Fruit fly (Drosophila melanogaster) whole organism, adult: ENCODE results near the gene REPTOR-BP.

ENCODE experiments used
- CG11617 ChIP-seq: fragments of 200-800 bp; sonication (Bioruptor generic); optimal IDR thresholded peaks from 2 replicates; lab custom pipeline; 2017; ENCODE audit warnings: mild to moderate bottlenecking, missing biosample characterization, missing genetic modification reagents, missing genetic modification characterization
- CG12768 ChIP-seq: fragments of 200-800 bp; sonication (Bioruptor generic); optimal IDR thresholded peaks from 2 replicates; lab custom pipeline; 2017; ENCODE audit warnings: missing biosample characterization, missing genetic modification characterization, mild to moderate bottlenecking, moderate library complexity, missing genetic modification reagents
- CG14711 ChIP-seq: fragments of 200-800 bp; sonication (Bioruptor generic); optimal IDR thresholded peaks from 2 replicates; lab custom pipeline; 2018; ENCODE audit warnings: missing biosample characterization, mild to moderate bottlenecking, missing genetic modification characterization, moderate library complexity
- CG1620 ChIP-seq: fragments of 200-800 bp; sonication (Bioruptor generic); optimal IDR thresholded peaks from 2 replicates; lab custom pipeline; 2016; ENCODE audit warnings: missing biosample characterization, missing genetic modification characterization
- CG33017 ChIP-seq: fragments of 200-800 bp; sonication (Bioruptor generic); optimal IDR thresholded peaks from 2 replicates; lab custom pipeline; 2018; ENCODE audit warnings: missing biosample characterization, mild to moderate bottlenecking, missing genetic modification characterization, moderate library complexity
- CG5204 ChIP-seq: fragments of 200-800 bp; sonication (Bioruptor generic); optimal IDR thresholded peaks from 2 replicates; lab custom pipeline; 2016; ENCODE audit warnings: missing biosample characterization, missing genetic modification characterization
- CG7045 ChIP-seq: fragments of 200-800 bp; sonication (Bioruptor generic); optimal IDR thresholded peaks from 2 replicates; lab custom pipeline; 2017; ENCODE audit warnings: missing biosample characterization, mild to moderate bottlenecking, missing genetic modification characterization
- CG7101 ChIP-seq: fragments of 200-800 bp; sonication (Bioruptor generic); optimal IDR thresholded peaks from 2 replicates; lab custom pipeline; 2018; ENCODE audit warnings: missing biosample characterization, mild to moderate bottlenecking, missing genetic modification characterization, moderate library complexity
- Clk ChIP-seq: fragments of 200-800 bp; sonication (Bioruptor generic); optimal IDR thresholded peaks from 2 replicates; lab custom pipeline; 2017; ENCODE audit warnings: missing biosample characterization, missing genetic modification characterization
- Crg-1 ChIP-seq: fragments of 200-800 bp; sonication (Bioruptor generic); optimal IDR thresholded peaks from 2 replicates; lab custom pipeline; 2016; ENCODE audit warnings: missing biosample characterization, missing genetic modification characterization
- Hr96 ChIP-seq: fragments of 200-800 bp; sonication (Bioruptor generic); optimal IDR thresholded peaks from 2 replicates; lab custom pipeline; 2016; ENCODE audit warnings: missing biosample characterization, missing genetic modification characterization
- Mnt ChIP-seq: fragments of 200-800 bp; sonication (Bioruptor generic); optimal IDR thresholded peaks from 2 replicates; lab custom pipeline; 2016; ENCODE audit warnings: missing biosample characterization, mild to moderate bottlenecking, missing genetic modification characterization
- bab1 ChIP-seq: fragments of 200-800 bp; sonication (Bioruptor generic); optimal IDR thresholded peaks from 3 replicates; lab custom pipeline; 2019; ENCODE audit warnings: missing biosample characterization, mild to moderate bottlenecking, missing genetic modification characterization, moderate library complexity
- cic ChIP-seq: fragments of 200-800 bp; sonication (Bioruptor generic); optimal IDR thresholded peaks from 2 replicates; lab custom pipeline; 2017; ENCODE audit warnings: missing biosample characterization, mild to moderate bottlenecking, missing genetic modification characterization, moderate library complexity
- cnc ChIP-seq, 2 experiments: fragments of >200 bp; optimal IDR thresholded peaks; 2 replicates each; lab custom pipeline; 2017
- kay ChIP-seq: fragments of 200-800 bp; sonication (Bioruptor generic); peaks from one replicate; lab custom pipeline; 2016; ENCODE audit warnings: missing biosample characterization, missing genetic modification characterization, borderline replicate concordance
- ovo ChIP-seq: fragments of 200-800 bp; sonication (Bioruptor generic); optimal IDR thresholded peaks from 2 replicates; lab custom pipeline; 2016; ENCODE audit warnings: missing biosample characterization, missing genetic modification characterization
- pad ChIP-seq: fragments of 200-800 bp; sonication (Bioruptor generic); optimal IDR thresholded peaks from 3 replicates; lab custom pipeline; 2017; ENCODE audit warnings: missing biosample characterization, missing genetic modification characterization, mild to moderate bottlenecking, moderate library complexity, missing genetic modification reagents
- tj ChIP-seq: fragments of 200-800 bp; sonication (Bioruptor generic); optimal IDR thresholded peaks from 3 replicates; lab custom pipeline; 2017; ENCODE audit warnings: missing biosample characterization, mild to moderate bottlenecking, missing genetic modification characterization, moderate library complexity
- toe ChIP-seq: fragments of 200-800 bp; sonication (Bioruptor generic); optimal IDR thresholded peaks from 2 replicates; lab custom pipeline; 2016; ENCODE audit warnings: missing biosample characterization, missing genetic modification characterization

Gene REPTOR-BP

DNA sequence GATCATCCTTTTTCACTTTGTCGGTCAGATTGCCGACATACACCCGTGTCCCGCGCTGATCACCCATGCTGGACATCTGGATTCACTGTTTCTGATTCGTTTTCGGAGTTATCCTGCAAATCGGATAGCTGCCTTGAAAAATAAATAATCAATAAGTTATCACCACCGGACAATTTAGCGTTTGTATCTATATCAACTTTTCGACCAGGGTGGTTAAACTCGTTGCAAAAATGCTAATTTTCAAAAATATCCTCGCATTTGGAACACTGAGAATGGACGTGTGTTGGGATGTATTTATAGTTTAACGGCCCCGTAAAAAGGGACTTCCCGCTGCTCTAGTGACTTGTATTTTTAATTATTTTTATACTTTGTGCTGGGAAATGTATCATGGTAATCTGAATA lies 581 bp upstream of the REPTOR-BP start, which contains the start of gene Rsf1:
TSS of gene Rsf1 (minus strand) at position 212 of the 402 bp plus-strand sequence.
- TF ChIP-seq CG7045 (GFP tag; lab: Kevin White, UChicago) (no peak), pad (GFP tag; lab: Kevin White, UChicago) (no peak), CG7101 (tag; lab: Kevin White, UChicago) (no peak), CG1620 (GFP tag; lab: Kevin White, UChicago) (no peak), tj (GFP tag; lab: Kevin White, UChicago) (no peak), CG5204 (no peak), CG14711 (tag; lab: Kevin White, UChicago) (no peak), bab1 (GFP tag; lab: Kevin White, UChicago) (no peak), cnc (optimal IDR thresholded peaks at IDR 0.05; lab: Kevin White, UChicago) (no peak), CG11617 (no peak), CG12768 (GFP tag; lab: Kevin White, UChicago) (no peak), cic (GFP tag; lab: Kevin White, UChicago) (no peak), ovo (no peak), toe (GFP tag; lab: Kevin White, UChicago) (no peak), Clk (GFP tag; lab: Kevin White, UChicago) (no peak)

dm6 chr2L:10265129-10265528 lies 1.2 kb downstream of the REPTOR-BP start, which contains the start of gene Mob3:
Gene Mob3 (plus strand): TSS chr2L:10265336.
- TF ChIP-seq Mnt (no peak), CG1620 (GFP tag; lab: Kevin White, UChicago) (no peak), ovo (no peak), cnc (optimal IDR thresholded peaks at IDR 0.05; lab: Kevin White, UChicago) (no peak), CG33017 (tag; lab: Kevin White, UChicago) (no peak), CG5204 (no peak), cic (GFP tag; lab: Kevin White, UChicago) (no peak), CG7101 (tag; lab: Kevin White, UChicago) (peak; percentile 28), Crg-1 (GFP tag; lab: Kevin White, UChicago) (no peak), CG7045 (GFP tag; lab: Kevin White, UChicago) (no peak), tj (GFP tag; lab: Kevin White, UChicago) (no peak), pad (GFP tag; lab: Kevin White, UChicago) (no peak), bab1 (GFP tag; lab: Kevin White, UChicago) (no peak), Hr96 (GFP tag; lab: Kevin White, UChicago) (no peak), kay (peak; percentile 41), CG12768 (GFP tag; lab: Kevin White, UChicago) (no peak), CG11617 (no peak), CG14711 (tag; lab: Kevin White, UChicago) (peak; percentile 37), Clk (GFP tag; lab: Kevin White, UChicago) (no peak), toe (GFP tag; lab: Kevin White, UChicago) (no peak)

DNA sequence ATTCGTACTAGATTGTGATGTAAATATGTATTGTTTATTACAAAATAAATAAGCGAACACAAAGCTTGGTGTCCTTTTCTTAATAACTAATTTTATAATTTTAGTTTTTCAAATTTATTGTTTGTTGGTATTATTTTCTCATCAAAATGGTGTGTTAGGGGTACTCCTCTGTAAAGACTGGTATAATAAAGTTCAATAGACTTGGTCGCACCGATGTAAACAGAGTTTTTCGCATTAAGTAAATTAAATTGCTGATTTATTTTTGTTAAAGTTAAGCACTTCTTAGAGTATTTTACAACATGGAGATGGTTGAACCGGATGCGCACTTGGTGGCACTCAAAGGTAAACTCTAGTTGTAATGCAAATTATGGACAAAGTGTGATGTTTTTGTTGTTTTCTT lies 2.6 kb downstream of the REPTOR-BP start, which contains the start of gene CG4953:
TSS of gene CG4953 (plus strand) at position 193 of the 400 bp plus-strand sequence.
- no peak for TF ChIP-seq CG1620 (GFP tag; lab: Kevin White, UChicago)
- no peak for TF ChIP-seq CG11617
- no peak for TF ChIP-seq toe (GFP tag; lab: Kevin White, UChicago)
- TF ChIP-seq Crg-1 (GFP tag; lab: Kevin White, UChicago): no peak
- no peak for TF ChIP-seq ovo
- TF ChIP-seq tj (GFP tag; lab: Kevin White, UChicago): no peak
- no peak for TF ChIP-seq CG14711 (tag; lab: Kevin White, UChicago)
- no peak for TF ChIP-seq CG33017 (tag; lab: Kevin White, UChicago)
- no peak for TF ChIP-seq bab1 (GFP tag; lab: Kevin White, UChicago)
- no peak for TF ChIP-seq CG7045 (GFP tag; lab: Kevin White, UChicago)
- no peak for TF ChIP-seq CG5204
- no peak for TF ChIP-seq cnc (optimal IDR thresholded peaks at IDR 0.05; lab: Kevin White, UChicago)
- no peak for TF ChIP-seq pad (GFP tag; lab: Kevin White, UChicago)
- TF ChIP-seq Clk (GFP tag; lab: Kevin White, UChicago): no peak
- TF ChIP-seq kay: no peak
- TF ChIP-seq CG7101 (tag; lab: Kevin White, UChicago): no peak
- no peak for TF ChIP-seq cic (GFP tag; lab: Kevin White, UChicago)
- no peak for TF ChIP-seq CG12768 (GFP tag; lab: Kevin White, UChicago)
- TF ChIP-seq Mnt: no peak

DNA sequence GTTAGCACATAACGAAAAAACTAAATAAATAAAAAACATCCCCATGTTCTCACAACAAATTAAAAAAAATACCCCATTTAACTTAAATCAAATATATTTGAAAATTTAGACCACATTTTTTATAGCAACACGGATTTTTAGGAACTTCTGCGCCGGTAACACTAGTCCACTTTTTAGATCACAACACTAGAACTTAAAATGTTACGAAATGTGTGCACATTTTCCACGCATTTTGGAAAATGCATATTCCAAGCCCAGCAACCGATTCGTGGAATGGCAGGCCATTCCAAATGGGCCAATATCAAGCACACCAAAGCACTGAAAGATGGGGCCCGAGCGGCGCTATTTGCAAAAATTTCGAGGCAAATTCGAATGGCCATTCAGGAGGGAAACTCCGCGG lies 4.8 kb downstream of the REPTOR-BP start, which contains the start of gene CG4957:
TSS of gene CG4957 (plus strand) at position 185 of the 400 bp plus-strand sequence.
- TF ChIP-seq Clk (GFP tag; lab: Kevin White, UChicago) (no peak), tj (GFP tag; lab: Kevin White, UChicago) (no peak), cnc (optimal IDR thresholded peaks at IDR 0.05; lab: Kevin White, UChicago) (no peak), bab1 (GFP tag; lab: Kevin White, UChicago) (no peak), kay (no peak), ovo (no peak), CG7045 (GFP tag; lab: Kevin White, UChicago) (no peak), CG33017 (tag; lab: Kevin White, UChicago) (no peak), Hr96 (GFP tag; lab: Kevin White, UChicago) (no peak), CG5204 (no peak), Crg-1 (GFP tag; lab: Kevin White, UChicago) (no peak), cic (GFP tag; lab: Kevin White, UChicago) (no peak), CG11617 (no peak), toe (GFP tag; lab: Kevin White, UChicago) (no peak), pad (GFP tag; lab: Kevin White, UChicago) (no peak), CG1620 (GFP tag; lab: Kevin White, UChicago) (no peak), CG12768 (GFP tag; lab: Kevin White, UChicago) (no peak), Mnt (no peak), CG7101 (tag; lab: Kevin White, UChicago) (no peak)

DNA sequence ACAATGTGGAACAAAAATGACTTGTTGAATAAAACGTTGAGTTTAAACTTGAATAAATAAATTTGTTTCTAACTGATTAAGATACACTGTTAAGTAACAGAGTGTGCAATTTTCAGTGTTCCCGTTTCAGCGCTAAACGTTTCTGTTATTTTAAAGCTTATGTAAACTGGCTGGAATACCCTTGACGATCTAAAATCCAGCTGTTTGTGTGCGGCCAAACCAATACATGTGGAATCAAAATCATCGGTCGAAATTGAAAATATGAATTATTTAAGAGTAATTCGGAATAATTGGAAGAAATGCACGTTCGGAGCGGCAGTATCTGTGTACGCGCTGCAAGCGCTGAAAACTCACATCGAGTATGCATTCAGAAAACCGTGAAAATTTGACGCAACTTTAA lies 5.9 kb downstream of the REPTOR-BP start, which contains the start of gene Mulk:
TSS of gene Mulk (plus strand) at position 198 of the 400 bp plus-strand sequence.
- TF ChIP-seq Mnt (no peak), bab1 (GFP tag; lab: Kevin White, UChicago) (no peak), Crg-1 (GFP tag; lab: Kevin White, UChicago) (no peak), Clk (GFP tag; lab: Kevin White, UChicago) (no peak), CG5204 (no peak), CG11617 (no peak)
